Worm (Caenorhabditis elegans) whole organism, early embryonic: ENCODE results near the gene gpa-11.

ENCODE experiments used
- B0310.2 ChIP-seq: sonication (generic microtip); optimal IDR thresholded peaks from 2 replicates; lab custom pipeline; 2016; ENCODE audit warnings: mild to moderate bottlenecking, missing genetic modification characterization, missing compliant biosample characterization
- F13C5.2 ChIP-seq: sonication (generic microtip); optimal IDR thresholded peaks from 2 replicates; lab custom pipeline; 2017; ENCODE audit warnings: mild to moderate bottlenecking, missing genetic modification characterization, inconsistent platforms, missing compliant biosample characterization
- aly-1 ChIP-seq: sonication (generic microtip); optimal IDR thresholded peaks from 2 replicates; lab custom pipeline; 2016; ENCODE audit warnings: missing genetic modification characterization, missing compliant biosample characterization
- ama-1 ChIP-seq: fragments of 150-350 bp; optimal IDR thresholded peaks from 2 replicates; lab custom pipeline; 2014
- ceh-13 ChIP-seq: fragments of 200-800 bp; sonication (Bioruptor generic); optimal IDR thresholded peaks from 2 replicates; lab custom pipeline; 2018; ENCODE audit warnings: mild to moderate bottlenecking, missing genetic modification characterization, missing compliant biosample characterization
- ceh-36 ChIP-seq: sonication (generic microtip); optimal IDR thresholded peaks from 2 replicates; lab custom pipeline; 2016; ENCODE audit warnings: missing genetic modification characterization, inconsistent platforms, missing compliant biosample characterization
- ets-7 ChIP-seq: sonication (generic microtip); optimal IDR thresholded peaks from 2 replicates; lab custom pipeline; 2016; ENCODE audit warnings: missing genotype, missing genetic modification characterization, missing compliant biosample characterization
- flt-1 ChIP-seq: fragments of 200-800 bp; sonication (Bioruptor generic); IDR thresholded peaks from 2 replicates; pipeline ENCODE4 v1.3.6; 2022; ENCODE audit warnings: missing genetic modification characterization, missing compliant biosample characterization
- hmbx-1 ChIP-seq: sonication (generic microtip); optimal IDR thresholded peaks from 2 replicates; lab custom pipeline; 2016; ENCODE audit warnings: mild to moderate bottlenecking, missing genetic modification characterization, missing compliant biosample characterization
- hmg-4 ChIP-seq: fragments of 200-800 bp; sonication (Bioruptor generic); optimal IDR thresholded peaks from 2 replicates; lab custom pipeline; 2018; ENCODE audit warnings: mild to moderate bottlenecking, missing genetic modification characterization, missing compliant biosample characterization
- hnd-1 ChIP-seq: sonication (generic microtip); optimal IDR thresholded peaks from 2 replicates; lab custom pipeline; 2016; ENCODE audit warnings: missing genetic modification characterization, missing compliant biosample characterization
- pes-1 ChIP-seq: fragments of 200-800 bp; sonication (Bioruptor generic); IDR thresholded peaks from 2 replicates; pipeline ENCODE4 v1.3.6; 2022; ENCODE audit warnings: missing genetic modification reagents, missing genetic modification characterization, missing compliant biosample characterization
- scrt-1 ChIP-seq: fragments of 200-800 bp; sonication (Bioruptor generic); IDR thresholded peaks from 2 replicates; pipeline ENCODE4 v1.3.6; 2022; ENCODE audit warnings: missing genetic modification characterization, missing compliant biosample characterization
- sea-1 ChIP-seq: fragments of 200-800 bp; sonication (Bioruptor generic); conservative IDR thresholded peaks from 2 replicates; pipeline ENCODE4 v1.3.6; 2022; ENCODE audit warnings: missing genetic modification characterization, missing compliant biosample characterization
- tbx-11 ChIP-seq: fragments of 200-800 bp; sonication (Bioruptor generic); IDR thresholded peaks from 2 replicates; pipeline ENCODE4 v1.3.6; 2022; ENCODE audit warnings: missing genetic modification characterization, missing compliant biosample characterization
- tbx-37 ChIP-seq: fragments of 200-800 bp; sonication (Bioruptor generic); conservative IDR thresholded peaks from 2 replicates; pipeline ENCODE4 v1.3.6; 2022; ENCODE audit warnings: missing genetic modification reagents, missing genetic modification characterization, missing compliant biosample characterization
- tra-4 ChIP-seq: sonication (generic microtip); optimal IDR thresholded peaks from 2 replicates; lab custom pipeline; 2017; ENCODE audit warnings: missing genetic modification characterization, missing compliant biosample characterization

Gene gpa-11

DNA sequence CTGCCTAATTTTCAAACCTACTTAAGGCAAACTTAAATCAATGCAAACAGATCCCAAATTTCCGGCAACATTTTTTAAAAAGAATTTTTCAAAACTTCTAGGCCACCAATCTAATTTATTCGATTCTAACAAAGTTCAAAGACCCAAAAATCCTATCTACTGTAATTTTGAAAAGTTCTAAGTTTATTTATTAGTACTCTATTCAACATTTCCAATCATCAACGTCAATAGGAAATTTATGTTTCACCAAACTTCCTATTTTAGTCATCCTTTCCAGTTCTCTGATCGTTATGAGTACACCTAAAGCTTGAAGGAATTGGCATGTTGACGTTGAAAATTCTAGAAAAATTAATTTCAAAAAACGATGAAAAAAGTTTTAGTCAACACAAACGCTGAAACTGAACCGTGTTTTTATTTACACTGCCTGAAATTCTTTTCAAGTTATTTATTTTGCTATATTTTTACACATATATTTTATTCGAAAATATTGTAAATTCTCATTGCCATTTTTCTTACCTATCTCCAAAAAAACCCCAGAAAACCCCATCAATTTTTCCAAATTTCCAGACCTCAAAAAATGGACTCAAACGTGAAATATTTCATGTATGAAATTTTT, 28.7 kb downstream of the gpa-11 start, which contains the start of gene npr-42:
TSS of gene npr-42 (plus strand) at position 566 of the 616 bp plus-strand sequence.
- TF ChIP-seq tbx-37 (GFP tag; lab: Robert Waterston, UW) (no peak), B0310.2 (tag; lab: Kevin White, UChicago) (no peak), sea-1 (GFP tag; lab: Robert Waterston, UW) (no peak)

DNA sequence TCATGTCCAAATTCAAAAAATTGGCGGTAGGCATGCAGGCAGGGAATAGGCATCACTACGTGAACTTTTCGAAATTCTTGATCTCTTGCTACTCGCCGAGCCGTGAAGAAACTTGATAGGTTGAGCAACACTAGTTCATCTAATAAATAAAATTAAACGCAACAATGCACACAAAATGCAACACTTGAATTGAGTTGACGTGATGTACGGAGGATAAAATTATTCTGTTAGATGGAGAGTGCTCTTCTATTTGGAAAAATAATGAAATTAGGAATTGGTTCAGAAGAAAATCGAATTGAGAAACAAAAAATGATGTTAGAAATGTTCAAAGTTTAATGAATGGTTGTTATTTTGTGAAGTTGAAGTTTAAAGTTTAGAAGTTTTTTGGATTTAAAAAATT, 29.9 kb downstream of the gpa-11 start:
- no peak for TF ChIP-seq B0310.2 (tag; lab: Kevin White, UChicago)
- no peak for TF ChIP-seq F13C5.2 (tag; lab: Kevin White, UChicago)
- TF ChIP-seq tbx-37 (GFP tag; lab: Robert Waterston, UW): no peak
- no peak for TF ChIP-seq ceh-36 (tag; lab: Kevin White, UChicago)
- TF ChIP-seq ceh-13 (GFP tag; lab: Kevin White, UChicago): no peak
- no peak for TF ChIP-seq hmg-4 (GFP tag; lab: Kevin White, UChicago)
- no peak for TF ChIP-seq pes-1 (GFP tag; lab: Robert Waterston, UW)
- no peak for TF ChIP-seq tra-4

DNA sequence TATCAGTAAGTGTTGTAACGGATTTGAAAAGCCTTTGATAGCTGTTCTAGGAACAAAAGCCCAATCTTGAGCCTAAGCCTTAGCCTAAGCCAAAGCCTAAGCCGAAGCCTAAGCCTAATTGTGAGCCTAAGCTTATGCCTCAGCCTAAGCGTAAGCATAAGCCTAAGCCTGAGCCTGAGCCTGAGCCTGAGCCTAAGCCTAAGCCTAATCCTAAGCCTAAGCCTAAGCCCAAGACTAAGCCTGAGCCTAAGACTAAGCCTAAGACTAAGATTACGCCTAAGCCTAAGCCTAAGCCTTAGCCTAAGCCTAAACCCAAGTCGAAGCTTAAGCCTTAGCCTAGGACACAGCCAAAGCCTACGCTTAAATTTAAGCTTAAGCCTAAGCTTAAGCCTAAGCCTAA, 30.6 kb downstream of the gpa-11 start:
- TF ChIP-seq sea-1 (GFP tag; lab: Robert Waterston, UW): no peak
- no peak for TF ChIP-seq B0310.2 (tag; lab: Kevin White, UChicago)
- no peak for TF ChIP-seq tra-4
- TF ChIP-seq ceh-36 (tag; lab: Kevin White, UChicago): peak; percentile 93
- TF ChIP-seq ceh-13 (GFP tag; lab: Kevin White, UChicago): no peak
- TF ChIP-seq pes-1 (GFP tag; lab: Robert Waterston, UW): no peak

DNA sequence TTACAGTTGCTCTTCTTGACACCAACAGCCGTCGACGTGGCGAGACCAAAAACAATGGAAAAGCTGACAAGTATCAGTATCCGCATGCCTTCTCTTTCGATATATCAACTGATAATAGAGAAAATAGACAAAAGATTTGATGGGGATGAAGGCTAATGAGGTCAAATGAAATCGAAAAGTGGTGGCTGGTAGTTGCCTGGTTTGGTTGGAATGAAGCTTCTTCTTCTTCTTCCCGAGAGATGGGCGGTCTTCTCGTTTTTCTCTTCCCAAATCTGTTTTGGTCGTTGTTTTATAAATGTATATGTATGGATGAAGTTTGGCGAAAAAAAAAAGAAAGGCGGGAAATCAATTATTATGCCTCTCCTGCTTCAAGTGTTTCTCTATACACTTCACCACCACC, 34.7 kb downstream of the gpa-11 start, which contains the start of gene C01F1.5:
TSS of gene C01F1.5 (minus strand) at position 103 of the 400 bp plus-strand sequence.
- no peak for TF ChIP-seq hnd-1 (tag; lab: Kevin White, UChicago)
- TF ChIP-seq ama-1 (lab: Kevin White, UChicago): no peak
- no peak for TF ChIP-seq flt-1 (GFP tag; lab: Robert Waterston, UW)
- TF ChIP-seq ceh-13 (GFP tag; lab: Kevin White, UChicago): no peak
- TF ChIP-seq hmg-4 (GFP tag; lab: Kevin White, UChicago): no peak
- TF ChIP-seq pes-1 (GFP tag; lab: Robert Waterston, UW): no peak
- TF ChIP-seq tbx-11 (GFP tag; lab: Robert Waterston, UW): no peak
- no peak for TF ChIP-seq ets-7 (tag; lab: Kevin White, UChicago)
- no peak for TF ChIP-seq ceh-36 (tag; lab: Kevin White, UChicago)
- TF ChIP-seq hmbx-1 (tag; lab: Kevin White, UChicago): no peak
- TF ChIP-seq scrt-1: no peak
- no peak for TF ChIP-seq tbx-37 (GFP tag; lab: Robert Waterston, UW)
- TF ChIP-seq aly-1 (tag; lab: Kevin White, UChicago): no peak

- TF ChIP-seq hmg-4 (GFP tag; lab: Kevin White, UChicago) (no peak), flt-1 (GFP tag; lab: Robert Waterston, UW) (no peak), tbx-37 (GFP tag; lab: Robert Waterston, UW) (no peak), B0310.2 (tag; lab: Kevin White, UChicago) (no peak), hmbx-1 (tag; lab: Kevin White, UChicago) (no peak), ets-7 (tag; lab: Kevin White, UChicago) (no peak), sea-1 (GFP tag; lab: Robert Waterston, UW) (no peak), ceh-13 (GFP tag; lab: Kevin White, UChicago) (no peak), scrt-1 (no peak)
These were observed 37.6 kb downstream of the gpa-11 start for ce11 chrII:4284305-4285193.

DNA sequence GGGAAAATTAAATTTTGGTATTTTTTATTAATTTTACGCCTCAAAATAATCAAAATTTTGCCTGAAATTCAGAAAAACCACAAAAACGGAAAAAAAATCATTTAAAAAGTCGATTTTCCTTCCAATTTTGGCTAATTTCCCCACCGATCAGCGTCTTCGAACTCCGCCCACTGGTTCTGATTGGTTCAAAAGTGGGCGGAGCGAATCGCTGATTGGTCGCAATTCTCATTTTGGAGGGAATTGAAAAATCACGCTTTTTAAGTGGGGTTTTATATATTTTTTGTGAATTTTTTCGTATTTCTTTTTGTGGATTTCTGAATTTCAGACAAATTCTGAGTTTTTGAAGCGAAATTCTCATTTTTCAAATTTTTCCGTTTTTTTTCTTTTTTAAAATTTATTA, 39.9 kb downstream of the gpa-11 start:
- TF ChIP-seq ets-7 (tag; lab: Kevin White, UChicago) (no peak), B0310.2 (tag; lab: Kevin White, UChicago) (no peak), scrt-1 (no peak), ceh-36 (tag; lab: Kevin White, UChicago) (no peak), ama-1 (lab: Kevin White, UChicago) (no peak), sea-1 (GFP tag; lab: Robert Waterston, UW) (no peak), hnd-1 (tag; lab: Kevin White, UChicago) (no peak)

- no peak for TF ChIP-seq ama-1 (lab: Kevin White, UChicago)
- no peak for TF ChIP-seq tbx-11 (GFP tag; lab: Robert Waterston, UW)
- TF ChIP-seq sea-1 (GFP tag; lab: Robert Waterston, UW): no peak
- TF ChIP-seq hmbx-1 (tag; lab: Kevin White, UChicago): no peak
- no peak for TF ChIP-seq tra-4
- no peak for TF ChIP-seq tbx-37 (GFP tag; lab: Robert Waterston, UW)
- TF ChIP-seq F13C5.2 (tag; lab: Kevin White, UChicago): no peak
- no peak for TF ChIP-seq B0310.2 (tag; lab: Kevin White, UChicago)
- no peak for TF ChIP-seq hmg-4 (GFP tag; lab: Kevin White, UChicago)
- TF ChIP-seq ceh-13 (GFP tag; lab: Kevin White, UChicago): no peak
These were observed 41.1 kb downstream of the gpa-11 start, which contains the start of gene C01F1.6 for ce11 chrII:4288111-4288510. C01F1.6 (minus strand) TSS chrII:4288211.
